Worm (Caenorhabditis elegans) whole organism, L4/young adult: Measurements from ENCODE around the gene tag-234.

Experiments used
- W03F9.2 ChIP-seq: fragments of 150-350 bp; optimal IDR thresholded peaks from 2 replicates; lab custom pipeline; 2014; ENCODE audit warnings: missing biosample characterization, missing genetic modification characterization
- dao-5 ChIP-seq: sonication (generic microtip); optimal IDR thresholded peaks from 2 replicates; lab custom pipeline; 2016; ENCODE audit warnings: missing genotype, missing genetic modification characterization, moderate library complexity, missing compliant biosample characterization
- him-1 ChIP-seq: sonication (generic microtip); optimal IDR thresholded peaks from 2 replicates; lab custom pipeline; 2016; ENCODE audit warnings: missing genotype, missing genetic modification reagents, missing genetic modification characterization, missing compliant biosample characterization

ce11 chrII:5819655-5820054 lies 44.3 kb upstream of the tag-234 start:
- TF ChIP-seq him-1 (no peak), W03F9.2 (tag; lab: Kevin White, UChicago) (peak; percentile 61), dao-5 (tag; lab: Kevin White, UChicago) (no peak)
